Worm (Caenorhabditis elegans) whole organism, late embryonic: Measurements from ENCODE around the gene scav-5.

ENCODE experiments used
- C08G9.2 ChIP-seq: sonication (generic microtip); optimal IDR thresholded peaks from 2 replicates; lab custom pipeline; 2016; ENCODE audit warnings: mild to moderate bottlenecking, missing genetic modification characterization, moderate library complexity, missing compliant biosample characterization
- F13H6.1 ChIP-seq: sonication (generic microtip); optimal IDR thresholded peaks from 2 replicates; lab custom pipeline; 2016; ENCODE audit warnings: missing genetic modification characterization, missing compliant biosample characterization
- T23F11.4 ChIP-seq: fragments of 200-800 bp; sonication (Bioruptor generic); optimal IDR thresholded peaks from 2 replicates; lab custom pipeline; 2018; ENCODE audit warnings: mild to moderate bottlenecking, missing genetic modification characterization, missing compliant biosample characterization
- Y22D7AL.16 ChIP-seq: sonication (generic microtip); optimal IDR thresholded peaks from 2 replicates; lab custom pipeline; 2016; ENCODE audit warnings: missing genetic modification characterization, missing compliant biosample characterization
- ahr-1 ChIP-seq: sonication (generic microtip); optimal IDR thresholded peaks from 2 replicates; lab custom pipeline; 2016; ENCODE audit warnings: missing genetic modification characterization, missing compliant biosample characterization
- ama-1 ChIP-seq: fragments of 150-350 bp; optimal IDR thresholded peaks from 2 replicates; lab custom pipeline; 2014
- ceh-14 ChIP-seq: sonication (generic microtip); optimal IDR thresholded peaks from 2 replicates; lab custom pipeline; 2016; ENCODE audit warnings: missing genotype, missing genetic modification characterization, missing compliant biosample characterization
- ceh-18 ChIP-seq: sonication (generic microtip); optimal IDR thresholded peaks from 2 replicates; lab custom pipeline; 2016; ENCODE audit warnings: missing genetic modification characterization, missing compliant biosample characterization
- ceh-19 ChIP-seq: fragments of 200-800 bp; sonication (Bioruptor generic); optimal IDR thresholded peaks from 2 replicates; lab custom pipeline; 2018; ENCODE audit warnings: mild to moderate bottlenecking, missing genetic modification characterization, missing compliant biosample characterization
- ceh-2 ChIP-seq: sonication (generic microtip); optimal IDR thresholded peaks from 2 replicates; lab custom pipeline; 2016; ENCODE audit warnings: missing genotype, missing genetic modification characterization, missing compliant biosample characterization
- ceh-22 ChIP-seq: sonication (generic microtip); optimal IDR thresholded peaks from 2 replicates; lab custom pipeline; 2017; ENCODE audit warnings: missing biosample characterization, missing genetic modification characterization
- ceh-24 ChIP-seq: sonication (generic microtip); optimal IDR thresholded peaks from 2 replicates; lab custom pipeline; 2016; ENCODE audit warnings: mild to moderate bottlenecking, missing genetic modification characterization, missing compliant biosample characterization
- ceh-30 ChIP-seq: fragments of 150-350 bp; optimal IDR thresholded peaks from 2 replicates; lab custom pipeline; 2014; ENCODE audit warnings: missing biosample characterization, missing genetic modification characterization
- ceh-34 ChIP-seq: sonication (generic microtip); optimal IDR thresholded peaks from 2 replicates; lab custom pipeline; 2016; ENCODE audit warnings: mild to moderate bottlenecking, missing genetic modification characterization, missing compliant biosample characterization
- ceh-45 ChIP-seq: fragments of 200-800 bp; sonication (Bioruptor generic); IDR thresholded peaks from 2 replicates; pipeline ENCODE4 v1.3.6; 2022; ENCODE audit warnings: missing genetic modification reagents, missing genetic modification characterization, missing compliant biosample characterization
- che-1 ChIP-seq: sonication (generic microtip); optimal IDR thresholded peaks from 2 replicates; lab custom pipeline; 2016; ENCODE audit warnings: mild to moderate bottlenecking, missing genetic modification characterization, missing compliant biosample characterization
- dmd-4 ChIP-seq: sonication (generic microtip); optimal IDR thresholded peaks from 2 replicates; lab custom pipeline; 2016; ENCODE audit warnings: borderline replicate concordance, missing genetic modification characterization, missing compliant biosample characterization
- ets-4 ChIP-seq: sonication (generic microtip); optimal IDR thresholded peaks from 2 replicates; lab custom pipeline; 2016; ENCODE audit warnings: missing genetic modification characterization, missing compliant biosample characterization
- fax-1 ChIP-seq: sonication (generic microtip); optimal IDR thresholded peaks from 2 replicates; lab custom pipeline; 2016; ENCODE audit warnings: missing genotype, missing genetic modification characterization, missing compliant biosample characterization
- gmeb-2 ChIP-seq: sonication (generic microtip); optimal IDR thresholded peaks from 2 replicates; lab custom pipeline; 2016; ENCODE audit warnings: missing genetic modification characterization, inconsistent platforms, missing compliant biosample characterization
- hlh-13 ChIP-seq: fragments of 200-800 bp; sonication (Bioruptor generic); optimal IDR thresholded peaks from 2 replicates; lab custom pipeline; 2018; ENCODE audit warnings: mild to moderate bottlenecking, missing genetic modification characterization, missing compliant biosample characterization
- hlh-6 ChIP-seq: sonication (generic microtip); optimal IDR thresholded peaks from 2 replicates; lab custom pipeline; 2016; ENCODE audit warnings: missing genotype, missing genetic modification characterization, missing compliant biosample characterization
- lim-6 ChIP-seq: sonication (generic microtip); optimal IDR thresholded peaks from 2 replicates; lab custom pipeline; 2016; ENCODE audit warnings: missing genetic modification characterization, missing compliant biosample characterization
- lin-11 ChIP-seq: fragments of 200-800 bp; sonication (Bioruptor generic); optimal IDR thresholded peaks from 2 replicates; lab custom pipeline; 2018; ENCODE audit warnings: mild to moderate bottlenecking, missing genetic modification characterization, missing compliant biosample characterization
- nfya-1 ChIP-seq: sonication (generic microtip); optimal IDR thresholded peaks from 2 replicates; lab custom pipeline; 2017; ENCODE audit warnings: missing genetic modification characterization, mild to moderate bottlenecking, missing compliant biosample characterization, antibody characterized with exemption, moderate library complexity
- nhr-232 ChIP-seq: sonication (generic microtip); optimal IDR thresholded peaks from 2 replicates; lab custom pipeline; 2016; ENCODE audit warnings: missing genetic modification characterization, missing compliant biosample characterization
- pat-9 ChIP-seq: fragments of 200-800 bp; sonication (Bioruptor generic); optimal IDR thresholded peaks from 2 replicates; lab custom pipeline; 2018; ENCODE audit warnings: mild to moderate bottlenecking, missing genetic modification characterization, moderate library complexity, missing compliant biosample characterization
- pax-1 ChIP-seq: fragments of 150-350 bp; optimal IDR thresholded peaks from 2 replicates; lab custom pipeline; 2014; ENCODE audit warnings: missing biosample characterization, missing genetic modification characterization
- pha-4 ChIP-seq: fragments of 150-350 bp; optimal IDR thresholded peaks from 2 replicates; lab custom pipeline; 2018; ENCODE audit warnings: missing biosample characterization, missing genetic modification reagents, missing genetic modification characterization
- pqm-1 ChIP-seq: sonication (generic microtip); optimal IDR thresholded peaks from 2 replicates; lab custom pipeline; 2016; ENCODE audit warnings: missing genetic modification characterization, missing compliant biosample characterization
- sdc-2 ChIP-seq: sonication (generic microtip); optimal IDR thresholded peaks from 2 replicates; lab custom pipeline; 2016; ENCODE audit warnings: missing genotype, missing genetic modification characterization, missing compliant biosample characterization
- tbx-2 ChIP-seq: sonication (generic microtip); optimal IDR thresholded peaks from 2 replicates; lab custom pipeline; 2016; ENCODE audit warnings: missing genetic modification characterization, missing compliant biosample characterization
- unc-3 ChIP-seq, 2 experiments: fragments of 200-800 bp in 1 of 2; sonication (Bioruptor generic) in 1 of 2; sonication (generic microtip) in 1 of 2; conservative IDR thresholded peaks in 1 of 2; optimal IDR thresholded peaks in 1 of 2; 2 replicates each; pipeline versions ENCODE4 v1.3.6 to Lab custom; 2016 to 2022; ENCODE audit warnings: missing compliant biosample characterization in 2 of 2, missing genetic modification characterization in 2 of 2, missing genetic modification reagents in 1 of 2
- unc-42 ChIP-seq: sonication (generic microtip); optimal IDR thresholded peaks from 2 replicates; lab custom pipeline; 2016; ENCODE audit warnings: missing genotype, missing genetic modification characterization, missing compliant biosample characterization
- unc-55 ChIP-seq: sonication (generic microtip); optimal IDR thresholded peaks from 2 replicates; lab custom pipeline; 2017; ENCODE audit warnings: missing biosample characterization, missing genetic modification reagents, missing genetic modification characterization
- unc-86 ChIP-seq: sonication (generic microtip); optimal IDR thresholded peaks from 2 replicates; lab custom pipeline; 2016; ENCODE audit warnings: missing genetic modification characterization, missing compliant biosample characterization
- zip-5 ChIP-seq: sonication (generic microtip); optimal IDR thresholded peaks from 2 replicates; lab custom pipeline; 2016; ENCODE audit warnings: missing genetic modification characterization, missing compliant biosample characterization

Gene scav-5

ce11 chrX:9872554-9872953 is 14.4 kb downstream of the scav-5 start, which contains the start of gene R07B1.8:
Gene R07B1.8 (minus strand): TSS chrX:9872654.
- no peak for TF ChIP-seq zip-5
- no peak for TF ChIP-seq tbx-2
- no peak for TF ChIP-seq nfya-1 (tag; lab: Kevin White, UChicago)
- no peak for TF ChIP-seq ets-4 (tag; lab: Kevin White, UChicago)
- no peak for TF ChIP-seq unc-3 (GFP tag; conservative IDR thresholded peaks at IDR 0.05; lab: Robert Waterston, UW)
- TF ChIP-seq unc-3 (tag; optimal IDR thresholded peaks at IDR 0.05; lab: Kevin White, UChicago), result no peak
- TF ChIP-seq che-1, result no peak
- no peak for TF ChIP-seq ceh-24 (tag; lab: Kevin White, UChicago)
- no peak for TF ChIP-seq hlh-13 (GFP tag; lab: Kevin White, UChicago)
- no peak for TF ChIP-seq pat-9
- TF ChIP-seq Y22D7AL.16 (tag; lab: Kevin White, UChicago), result no peak
- TF ChIP-seq sdc-2 (tag; lab: Kevin White, UChicago), result no peak

ce11 chrX:9877117-9877516 is 19.0 kb downstream of the scav-5 start, which contains the start of gene R07B1.9:
Gene R07B1.9 (plus strand): TSS chrX:9877417.
- TF ChIP-seq dmd-4 (tag; lab: Kevin White, UChicago) (no peak), ceh-19 (GFP tag; lab: Kevin White, UChicago) (no peak), ceh-30 (tag; lab: Kevin White, UChicago) (no peak), gmeb-2 (no peak), unc-55 (no peak), nhr-232 (tag; lab: Kevin White, UChicago) (no peak), pax-1 (tag; lab: Kevin White, UChicago) (no peak), ama-1 (lab: Kevin White, UChicago) (no peak), ets-4 (tag; lab: Kevin White, UChicago) (no peak), unc-86 (tag; lab: Kevin White, UChicago) (no peak), lim-6 (no peak), unc-42 (tag; lab: Kevin White, UChicago) (no peak), hlh-6 (tag; lab: Kevin White, UChicago) (no peak), pha-4 (tag; lab: Kevin White, UChicago) (no peak), T23F11.4 (GFP tag; lab: Kevin White, UChicago) (no peak), ceh-14 (tag; lab: Kevin White, UChicago) (no peak), pqm-1 (tag; lab: Kevin White, UChicago) (no peak), ceh-22 (tag; lab: Kevin White, UChicago) (no peak)
- TF ChIP-seq, all 69 proteins: peak for 0

ce11 chrX:9882112-9882511 is 23.9 kb downstream of the scav-5 start, which contains the start of gene glo-1:
Gene glo-1 (minus strand): TSS chrX:9882212.
- TF ChIP-seq ets-4 (tag; lab: Kevin White, UChicago) (no peak), ceh-45 (GFP tag; lab: Robert Waterston, UW) (no peak), lin-11 (tag; lab: Kevin White, UChicago) (no peak), unc-42 (tag; lab: Kevin White, UChicago) (no peak), ceh-18 (tag; lab: Kevin White, UChicago) (no peak), ceh-34 (no peak), pha-4 (tag; lab: Kevin White, UChicago) (no peak), fax-1 (tag; lab: Kevin White, UChicago) (no peak), ahr-1 (tag; lab: Kevin White, UChicago) (no peak), gmeb-2 (no peak), ceh-2 (tag; lab: Kevin White, UChicago) (no peak), ama-1 (lab: Kevin White, UChicago) (no peak)

- TF ChIP-seq F13H6.1 (tag; lab: Kevin White, UChicago) (no peak), nhr-232 (tag; lab: Kevin White, UChicago) (no peak), fax-1 (tag; lab: Kevin White, UChicago) (no peak), hlh-13 (GFP tag; lab: Kevin White, UChicago) (no peak), C08G9.2 (tag; lab: Kevin White, UChicago) (no peak)
Observed at ce11 chrX:9882572-9882971, 24.4 kb downstream of the scav-5 start.
